Fruit fly (Drosophila melanogaster): ENCODE measurements around the gene mthl5.
A peak's percentile ranks its signal among the peaks of the same experiment; 100 is the strongest.

The mthl5 gene

DNA sequence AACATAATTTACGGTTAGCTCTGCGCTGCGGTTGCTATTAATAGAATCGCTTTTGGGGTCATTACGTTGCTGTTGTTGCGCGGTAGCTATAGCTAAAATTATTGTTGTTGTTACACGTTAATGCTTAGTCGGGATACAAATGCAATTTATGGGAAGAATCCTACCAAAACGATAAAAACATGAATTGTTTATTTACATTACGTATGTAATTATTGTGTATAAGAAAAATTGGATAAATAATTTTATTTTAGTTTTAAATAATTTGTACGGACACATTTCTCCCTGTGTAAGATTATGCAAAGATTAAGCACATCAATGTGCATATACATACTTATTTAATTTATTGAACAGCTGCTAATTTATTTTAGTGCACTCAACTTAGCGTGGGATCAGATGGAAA is 35.0 kb downstream of the mthl5 start (continued):
- no peak for TF ChIP-seq lov (optimal IDR thresholded peaks at IDR 0.05)
- no peak for TF ChIP-seq lov (GFP tag; IDR thresholded peaks at IDR 0.05)
- no peak for TF ChIP-seq unc-4 (GFP tag; IDR thresholded peaks at IDR 0.05; ENCODE audit: partially characterized antibody)
- no peak for TF ChIP-seq dimm (GFP tag; IDR thresholded peaks at IDR 0.05)
- peak; percentile 81 for TF ChIP-seq Sox102F (GFP tag; optimal IDR thresholded peaks at IDR 0.05)
- no peak for TF ChIP-seq CG11085 (GFP tag; IDR thresholded peaks at IDR 0.05)
- TF ChIP-seq disco-r (GFP tag; optimal IDR thresholded peaks at IDR 0.05): no peak
- no peak for TF ChIP-seq bowl (GFP tag; IDR thresholded peaks at IDR 0.05)
- no peak for TF ChIP-seq CG14965 (GFP tag; optimal IDR thresholded peaks at IDR 0.05; ENCODE audit: borderline replicate concordance)
- peak; percentile 20 for TF ChIP-seq CG1529 (GFP tag; optimal IDR thresholded peaks at IDR 0.05)
- peak; percentile 61 for TF ChIP-seq ATbp (GFP tag; optimal IDR thresholded peaks at IDR 0.05)
- peak in 1 of 2 experiments; percentile 92 for TF ChIP-seq bsh (GFP tag; optimal IDR thresholded peaks at IDR 0.05)
- no peak for TF ChIP-seq CG7928 (GFP tag; optimal IDR thresholded peaks at IDR 0.05)
- TF ChIP-seq CG31388 (GFP tag; optimal IDR thresholded peaks at IDR 0.05): peak; percentile 6
- TF ChIP-seq CG12744 (GFP tag; optimal IDR thresholded peaks at IDR 0.05): no peak
- no peak for TF ChIP-seq fu2 (GFP tag; optimal IDR thresholded peaks at IDR 0.05)
- TF ChIP-seq CG1024 (GFP tag; IDR thresholded peaks at IDR 0.05): no peak
- TF ChIP-seq CG12769 (tag; optimal IDR thresholded peaks at IDR 0.05): peak; percentile 34
- TF ChIP-seq CG17612 (GFP tag; IDR thresholded peaks at IDR 0.05): no peak
- peak; percentile 60 for TF ChIP-seq CG2875 (GFP tag; optimal IDR thresholded peaks at IDR 0.05)
- TF ChIP-seq CG9437 (GFP tag; optimal IDR thresholded peaks at IDR 0.05): peak; percentile 9

DNA sequence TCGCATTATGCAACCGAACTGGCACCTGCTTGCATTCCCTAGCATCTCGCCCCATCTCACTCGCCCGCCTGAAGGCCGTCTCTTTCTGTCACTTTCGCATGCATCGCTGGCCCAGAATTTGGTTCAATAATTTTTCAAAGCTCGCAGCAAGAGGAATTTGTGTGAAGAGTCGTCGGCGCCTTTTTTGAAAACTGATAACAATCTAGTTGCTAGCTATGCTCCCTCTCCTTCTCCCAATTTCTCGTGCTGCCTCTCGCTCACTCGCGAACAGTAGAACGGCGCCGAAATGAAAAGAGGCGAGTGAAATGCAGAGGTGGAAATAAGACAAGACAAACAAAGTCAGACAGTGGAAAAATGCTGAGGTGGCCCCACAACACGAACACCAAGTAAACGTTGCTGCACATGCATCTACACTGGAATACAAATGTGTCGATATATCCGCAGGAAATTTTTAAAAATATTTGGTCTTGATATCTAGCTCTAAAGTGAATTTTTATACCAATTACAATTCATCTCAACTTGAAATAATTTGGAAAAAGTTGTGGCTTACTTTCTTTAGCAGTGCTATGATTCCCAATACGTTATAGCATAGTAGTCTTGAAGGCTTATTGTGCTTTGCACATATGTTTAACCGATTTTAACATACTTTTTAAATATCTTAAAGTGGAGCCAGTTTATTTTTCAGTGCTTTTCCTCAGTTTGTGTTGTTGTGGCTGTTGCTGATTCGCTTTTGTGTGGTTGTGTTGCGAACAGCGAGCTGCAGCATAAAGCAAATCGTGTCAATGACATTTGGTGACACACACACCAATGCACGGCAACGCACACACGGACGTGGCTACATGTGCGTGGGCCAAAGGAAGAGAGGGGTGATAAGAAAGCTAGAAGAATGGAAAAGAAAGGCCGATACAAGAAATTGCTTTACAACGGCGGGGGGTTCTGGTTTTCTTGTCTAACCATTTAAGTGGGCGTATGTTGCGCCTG is 35.8 kb downstream of the mthl5 start:
- no peak for TF ChIP-seq hth (optimal IDR thresholded peaks at IDR 0.05)
- peak; percentile 28 for TF ChIP-seq pb (GFP tag; optimal IDR thresholded peaks at IDR 0.05)
- peak; percentile 75 for TF ChIP-seq Xbp1 (GFP tag; optimal IDR thresholded peaks at IDR 0.05)
- peak; percentile 9 for TF ChIP-seq sima (GFP tag; optimal IDR thresholded peaks at IDR 0.05)
- TF ChIP-seq ab (GFP tag; optimal IDR thresholded peaks at IDR 0.05): no peak
- TF ChIP-seq CG11398 (GFP tag; optimal IDR thresholded peaks at IDR 0.05): peak; percentile 73
- TF ChIP-seq CG10147 (GFP tag; optimal IDR thresholded peaks at IDR 0.05): peak; percentile 54
- no peak for TF ChIP-seq CG7963 (GFP tag; IDR thresholded peaks at IDR 0.05; ENCODE audit: partially characterized antibody)
- no peak for TF ChIP-seq al (GFP tag; IDR thresholded peaks at IDR 0.05)
- TF ChIP-seq Nf-YB (GFP tag; optimal IDR thresholded peaks at IDR 0.05): peak; percentile 64
- no peak for TF ChIP-seq CG6854 (GFP tag; optimal IDR thresholded peaks at IDR 0.05)
- TF ChIP-seq Doc3 (GFP tag; IDR thresholded peaks at IDR 0.05; ENCODE audit: partially characterized antibody): no peak
- no peak for TF ChIP-seq vfl (GFP tag; optimal IDR thresholded peaks at IDR 0.05)
- TF ChIP-seq exex (tag; optimal IDR thresholded peaks at IDR 0.05): no peak
- peak; percentile 75 for TF ChIP-seq NC2β (GFP tag; optimal IDR thresholded peaks at IDR 0.05)
- TF ChIP-seq CG15073 (GFP tag; optimal IDR thresholded peaks at IDR 0.05): peak; percentile 40
- peak; percentile 40 for TF ChIP-seq Vsx1 (GFP tag; optimal IDR thresholded peaks at IDR 0.05)
- TF ChIP-seq Ets97D (GFP tag; optimal IDR thresholded peaks at IDR 0.05): no peak
- peak; percentile 45; the same call in 1 of the 2 replicates for TF ChIP-seq Gsc (GFP tag; IDR thresholded peaks at IDR 0.05)
- no peak for TF ChIP-seq MESR4 (GFP tag; optimal IDR thresholded peaks at IDR 0.05)
- no peak for TF ChIP-seq pho (GFP tag; optimal IDR thresholded peaks at IDR 0.05)
- TF ChIP-seq tna (GFP tag; IDR thresholded peaks at IDR 0.05; ENCODE audit: partially characterized antibody): no peak
- peak; percentile 59; the same call in 2 of the 4 replicates for TF ChIP-seq Gug (GFP tag; IDR thresholded peaks at IDR 0.05)
- TF ChIP-seq CG14965 (GFP tag; optimal IDR thresholded peaks at IDR 0.05; ENCODE audit: borderline replicate concordance): no peak
- no peak for TF ChIP-seq luna (GFP tag; optimal IDR thresholded peaks at IDR 0.05)
- peak; percentile 5 for TF ChIP-seq stwl (tag; optimal IDR thresholded peaks at IDR 0.05)
- TF ChIP-seq shn (GFP tag; optimal IDR thresholded peaks at IDR 0.05): peak; percentile 79
- TF ChIP-seq tup (GFP tag; optimal IDR thresholded peaks at IDR 0.05): no peak
- TF ChIP-seq CG9797 (GFP tag; optimal IDR thresholded peaks at IDR 0.05): peak; percentile 4

Data from whole organism, embryonic.